Fruit fly (Drosophila melanogaster) whole organism: Measurements from ENCODE around the gene Hsp70Ba.
"Not testable (repeated sequence)": the region's sequence is repeated elsewhere in the genome, so short reads cannot be mapped to it uniquely, and the experiment has no call there.

Experiments
- CG8478 ChIP-seq: fragments of >200 bp; optimal IDR thresholded peaks from 2 replicates; lab custom pipeline; 2018; ENCODE audit warnings: inconsistent platforms
- Dll ChIP-seq: fragments of >200 bp; optimal IDR thresholded peaks from 2 replicates; lab custom pipeline; 2017
- EcR ChIP-seq, 2 experiments: fragments of >200 bp; optimal IDR thresholded peaks; 2 replicates each; lab custom pipeline; 2017; ENCODE audit warnings: missing biosample characterization in 2 of 2, missing genetic modification characterization in 2 of 2, missing genetic modification reagents in 2 of 2
- pan ChIP-seq: fragments of >200 bp; optimal IDR thresholded peaks from 2 replicates; lab custom pipeline; 2017
- psq ChIP-seq: fragments of >200 bp; optimal IDR thresholded peaks from 2 replicates; lab custom pipeline; 2017
- usp ChIP-seq: fragments of >200 bp; optimal IDR thresholded peaks from 2 replicates; lab custom pipeline; 2017; ENCODE audit warnings: missing biosample characterization, missing genetic modification characterization, mixed read lengths

- not testable (repeated sequence) for TF ChIP-seq Dll (lab: Kevin White, UChicago); pan; usp (GFP tag; lab: Kevin White, UChicago); CG8478 (lab: Kevin White, UChicago); EcR (GFP tag; optimal IDR thresholded peaks at IDR 0.05; lab: Kevin White, UChicago); psq
Observed at dm6 chr3R:12502210-12502609, 34.6 kb upstream of the Hsp70Ba start, which contains the start of gene Hsp70Bbb.
